Worm (Caenorhabditis elegans) whole organism, young adult: Measurements from ENCODE around the gene F21A3.11.

Source experiments
- B0019.2 ChIP-seq: fragments of 200-800 bp; sonication (Bioruptor generic); conservative IDR thresholded peaks from 2 replicates; pipeline ENCODE4 v1.3.6; 2022; ENCODE audit warnings: missing genetic modification reagents, missing genetic modification characterization, missing compliant biosample characterization
- B0035.1 ChIP-seq: sonication (generic microtip); optimal IDR thresholded peaks from 2 replicates; lab custom pipeline; 2016; ENCODE audit warnings: missing genetic modification characterization, mild to moderate bottlenecking, missing compliant biosample characterization, missing genotype, missing genetic modification reagents
- B0261.1 ChIP-seq: sonication (generic microtip); optimal IDR thresholded peaks from 2 replicates; lab custom pipeline; 2016; ENCODE audit warnings: mild to moderate bottlenecking, missing genetic modification characterization, moderate library complexity, missing compliant biosample characterization
- C06A6.2 ChIP-seq: fragments of 200-800 bp; sonication (Bioruptor generic); conservative IDR thresholded peaks from 2 replicates; pipeline ENCODE4 v1.3.6; 2022; ENCODE audit warnings: missing genetic modification characterization, missing compliant biosample characterization
- C17E4.6 ChIP-seq: fragments of 200-800 bp; sonication (Bioruptor generic); IDR thresholded peaks from 2 replicates; pipeline ENCODE4 v1.3.6; 2022; ENCODE audit warnings: missing genetic modification reagents, missing genetic modification characterization, missing compliant biosample characterization
- F10E7.11 ChIP-seq: sonication (generic microtip); optimal IDR thresholded peaks from 2 replicates; lab custom pipeline; 2017; ENCODE audit warnings: mild to moderate bottlenecking, missing genetic modification characterization, moderate library complexity, missing compliant biosample characterization
- F49E8.2 ChIP-seq: sonication (generic microtip); optimal IDR thresholded peaks from 3 replicates; lab custom pipeline; 2017; ENCODE audit warnings: missing genetic modification characterization, mild to moderate bottlenecking, missing compliant biosample characterization, antibody characterized with exemption, moderate library complexity; ENCODE audit not compliant: insufficient read depth
- F52B5.7 ChIP-seq: sonication (generic microtip); optimal IDR thresholded peaks from 2 replicates; lab custom pipeline; 2016; ENCODE audit warnings: mild to moderate bottlenecking, missing genetic modification characterization, missing compliant biosample characterization
- F57C9.4 ChIP-seq: sonication (generic microtip); optimal IDR thresholded peaks from 2 replicates; lab custom pipeline; 2017; ENCODE audit warnings: mild to moderate bottlenecking, missing genetic modification characterization, missing compliant biosample characterization
- Y67H2A.10 ChIP-seq: fragments of 200-800 bp; sonication (Bioruptor generic); conservative IDR thresholded peaks from 2 replicates; pipeline ENCODE4 v1.3.6; 2022; ENCODE audit warnings: missing genetic modification reagents, missing genetic modification characterization, missing compliant biosample characterization
- ZK185.1 ChIP-seq: sonication (generic microtip); optimal IDR thresholded peaks from 2 replicates; lab custom pipeline; 2016; ENCODE audit warnings: mild to moderate bottlenecking, missing genetic modification characterization, missing compliant biosample characterization; ENCODE audit not compliant: poor library complexity, severe bottlenecking
- akir-1 ChIP-seq: fragments of 200-800 bp; sonication (Bioruptor generic); optimal IDR thresholded peaks from 2 replicates; lab custom pipeline; 2018; ENCODE audit warnings: mild to moderate bottlenecking, missing genetic modification characterization, moderate library complexity, missing compliant biosample characterization
- cebp-1 ChIP-seq, 2 experiments: fragments of 200-800 bp in 1 of 2; sonication (Bioruptor generic) in 1 of 2; sonication (generic microtip) in 1 of 2; IDR thresholded peaks in 1 of 2; optimal IDR thresholded peaks in 1 of 2; 2 replicates each; pipeline versions ENCODE4 v1.3.6 to Lab custom; 2017 to 2022; ENCODE audit warnings: missing compliant biosample characterization in 2 of 2, missing genetic modification characterization in 2 of 2, mild to moderate bottlenecking in 1 of 2, missing genetic modification reagents in 1 of 2, moderate library complexity in 1 of 2
- ceh-40 ChIP-seq: fragments of 200-800 bp; sonication (Bioruptor generic); IDR thresholded peaks from 2 replicates; pipeline ENCODE4 v1.3.6; 2022; ENCODE audit warnings: missing genetic modification characterization, missing compliant biosample characterization
- ceh-79 ChIP-seq: sonication (generic microtip); optimal IDR thresholded peaks from 2 replicates; lab custom pipeline; 2017; ENCODE audit warnings: mild to moderate bottlenecking, missing genetic modification characterization, missing compliant biosample characterization
- ceh-91 ChIP-seq: fragments of 200-800 bp; sonication (Bioruptor generic); IDR thresholded peaks from 2 replicates; pipeline ENCODE4 v1.3.6; 2022; ENCODE audit warnings: missing genetic modification reagents, missing genetic modification characterization, missing compliant biosample characterization
- efl-1 ChIP-seq: fragments of 150-350 bp; optimal IDR thresholded peaks from 2 replicates; lab custom pipeline; 2014; ENCODE audit warnings: missing biosample characterization, missing genetic modification reagents, missing genetic modification characterization
- egl-18 ChIP-seq: fragments of 200-800 bp; sonication (Bioruptor generic); IDR thresholded peaks from 2 replicates; pipeline ENCODE4 v1.3.6; 2022; ENCODE audit warnings: missing genetic modification reagents, missing genetic modification characterization, missing compliant biosample characterization
- egrh-3 ChIP-seq: fragments of 200-800 bp; sonication (Bioruptor generic); IDR thresholded peaks from 2 replicates; pipeline ENCODE4 v1.3.6; 2022; ENCODE audit warnings: missing genetic modification reagents, missing genetic modification characterization, missing compliant biosample characterization
- ekl-4 ChIP-seq: fragments of 200-800 bp; sonication (Bioruptor generic); IDR thresholded peaks from 2 replicates; pipeline ENCODE4 v1.3.6; 2022; ENCODE audit warnings: missing genetic modification reagents, missing genetic modification characterization, missing compliant biosample characterization
- ets-4 ChIP-seq: fragments of 200-800 bp; sonication (Bioruptor generic); optimal IDR thresholded peaks from 2 replicates; lab custom pipeline; 2018; ENCODE audit warnings: mild to moderate bottlenecking, missing genetic modification characterization, missing compliant biosample characterization
- him-1 ChIP-seq: sonication (generic microtip); optimal IDR thresholded peaks from 2 replicates; lab custom pipeline; 2016; ENCODE audit warnings: missing genotype, missing genetic modification reagents, missing genetic modification characterization, missing compliant biosample characterization
- hlh-26 ChIP-seq: fragments of 200-800 bp; sonication (Bioruptor generic); conservative IDR thresholded peaks from 2 replicates; pipeline ENCODE4 v1.3.6; 2022; ENCODE audit warnings: missing genetic modification reagents, missing genetic modification characterization, missing compliant biosample characterization
- hrde-1 ChIP-seq: sonication (generic microtip); optimal IDR thresholded peaks from 2 replicates; lab custom pipeline; 2016; ENCODE audit warnings: missing genetic modification characterization, mild to moderate bottlenecking, missing compliant biosample characterization, moderate library complexity, missing genotype, missing genetic modification reagents, borderline replicate concordance
- hsf-1 ChIP-seq: fragments of 200-800 bp; sonication (Bioruptor generic); IDR thresholded peaks from 2 replicates; pipeline ENCODE4 v1.3.6; 2022; ENCODE audit warnings: missing genetic modification reagents, missing genetic modification characterization, missing compliant biosample characterization
- let-607 ChIP-seq, 2 experiments: fragments of 200-800 bp in 1 of 2; sonication (Bioruptor generic) in 1 of 2; sonication (generic microtip) in 1 of 2; optimal IDR thresholded peaks; 2 replicates each; lab custom pipeline; 2016 to 2018; ENCODE audit warnings: mild to moderate bottlenecking in 2 of 2, missing compliant biosample characterization in 2 of 2, missing genetic modification characterization in 2 of 2, moderate library complexity in 2 of 2, missing genotype in 1 of 2
- lin-54 ChIP-seq: fragments of 200-800 bp; sonication (Bioruptor generic); optimal IDR thresholded peaks from 2 replicates; lab custom pipeline; 2018; ENCODE audit warnings: mild to moderate bottlenecking, missing genetic modification characterization, missing compliant biosample characterization
- lsl-1 ChIP-seq: fragments of 200-800 bp; sonication (Bioruptor generic); optimal IDR thresholded peaks from 2 replicates; lab custom pipeline; 2018; ENCODE audit warnings: mild to moderate bottlenecking, missing genetic modification characterization, moderate library complexity, missing compliant biosample characterization
- lsy-27 ChIP-seq: sonication (generic microtip); optimal IDR thresholded peaks from 2 replicates; lab custom pipeline; 2017; ENCODE audit warnings: missing genetic modification characterization, mild to moderate bottlenecking, missing compliant biosample characterization, antibody characterized with exemption, missing genotype, borderline replicate concordance; ENCODE audit not compliant: insufficient read depth
- madf-10 ChIP-seq: sonication (generic microtip); optimal IDR thresholded peaks from 2 replicates; lab custom pipeline; 2016; ENCODE audit warnings: mild to moderate bottlenecking, missing genetic modification characterization, missing compliant biosample characterization
- mel-28 ChIP-seq: sonication (generic microtip); optimal IDR thresholded peaks from 2 replicates; lab custom pipeline; 2016; ENCODE audit warnings: borderline replicate concordance, mild to moderate bottlenecking, missing genetic modification characterization, missing compliant biosample characterization
- nfyb-1 ChIP-seq: fragments of 200-800 bp; sonication (Bioruptor generic); IDR thresholded peaks from 2 replicates; pipeline ENCODE4 v1.3.6; 2022; ENCODE audit warnings: missing genetic modification reagents, missing genetic modification characterization, missing compliant biosample characterization
- nhr-120 ChIP-seq: fragments of 200-800 bp; sonication (Bioruptor generic); IDR thresholded peaks from 2 replicates; pipeline ENCODE4 v1.3.6; 2022; ENCODE audit warnings: missing genetic modification characterization, missing compliant biosample characterization
- nhr-27 ChIP-seq: fragments of 200-800 bp; sonication (Bioruptor generic); optimal IDR thresholded peaks from 2 replicates; lab custom pipeline; 2018; ENCODE audit warnings: mild to moderate bottlenecking, missing genetic modification characterization, moderate library complexity, missing compliant biosample characterization
- pbrm-1 ChIP-seq: fragments of 200-800 bp; sonication (Bioruptor generic); IDR thresholded peaks from 2 replicates; pipeline ENCODE4 v1.3.6; 2022; ENCODE audit warnings: missing genetic modification reagents, missing genetic modification characterization, missing compliant biosample characterization
- rcor-1 ChIP-seq: fragments of 200-800 bp; sonication (Bioruptor generic); IDR thresholded peaks from 2 replicates; pipeline ENCODE4 v1.3.6; 2022; ENCODE audit warnings: missing genetic modification reagents, missing genetic modification characterization, missing compliant biosample characterization
- repo-1 ChIP-seq: sonication (generic microtip); optimal IDR thresholded peaks from 2 replicates; lab custom pipeline; 2017; ENCODE audit warnings: mild to moderate bottlenecking, missing genetic modification characterization, missing compliant biosample characterization
- somi-1 ChIP-seq: fragments of 200-800 bp; sonication (Bioruptor generic); optimal IDR thresholded peaks from 2 replicates; lab custom pipeline; 2018; ENCODE audit warnings: mild to moderate bottlenecking, missing genetic modification characterization, missing compliant biosample characterization
- tbp1 ChIP-seq: fragments of 200-800 bp; sonication (Bioruptor generic); optimal IDR thresholded peaks from 2 replicates; lab custom pipeline; 2018; ENCODE audit warnings: mild to moderate bottlenecking, missing genetic modification characterization, missing compliant biosample characterization
- tbx-9 ChIP-seq: sonication (generic microtip); optimal IDR thresholded peaks from 2 replicates; lab custom pipeline; 2016; ENCODE audit warnings: borderline replicate concordance, missing genetic modification characterization, inconsistent platforms, missing compliant biosample characterization
- tlf-1 ChIP-seq: fragments of 200-800 bp; sonication (Bioruptor generic); optimal IDR thresholded peaks from 2 replicates; lab custom pipeline; 2018; ENCODE audit warnings: mild to moderate bottlenecking, missing genetic modification characterization, missing compliant biosample characterization
- ztf-26 ChIP-seq: sonication (generic microtip); optimal IDR thresholded peaks from 2 replicates; lab custom pipeline; 2017; ENCODE audit warnings: missing genetic modification characterization, missing compliant biosample characterization

The F21A3.11 gene

ce11 chrV:15512856-15513756 is 19.9 kb downstream of the F21A3.11 start (continued):
- TF ChIP-seq ZK185.1 (tag; lab: Kevin White, UChicago), result no peak
- peak; percentile 8 for TF ChIP-seq F10E7.11 (tag; lab: Kevin White, UChicago)
- TF ChIP-seq ceh-40 (GFP tag; lab: Robert Waterston, UW), result 0 out of 2 replicates have a peak, but pooled peaks have one; percentile 1
- peak; percentile 44 for TF ChIP-seq repo-1 (tag; lab: Kevin White, UChicago)
- no peak for TF ChIP-seq F52B5.7
- no peak for TF ChIP-seq B0019.2 (GFP tag; lab: Robert Waterston, UW)

DNA sequence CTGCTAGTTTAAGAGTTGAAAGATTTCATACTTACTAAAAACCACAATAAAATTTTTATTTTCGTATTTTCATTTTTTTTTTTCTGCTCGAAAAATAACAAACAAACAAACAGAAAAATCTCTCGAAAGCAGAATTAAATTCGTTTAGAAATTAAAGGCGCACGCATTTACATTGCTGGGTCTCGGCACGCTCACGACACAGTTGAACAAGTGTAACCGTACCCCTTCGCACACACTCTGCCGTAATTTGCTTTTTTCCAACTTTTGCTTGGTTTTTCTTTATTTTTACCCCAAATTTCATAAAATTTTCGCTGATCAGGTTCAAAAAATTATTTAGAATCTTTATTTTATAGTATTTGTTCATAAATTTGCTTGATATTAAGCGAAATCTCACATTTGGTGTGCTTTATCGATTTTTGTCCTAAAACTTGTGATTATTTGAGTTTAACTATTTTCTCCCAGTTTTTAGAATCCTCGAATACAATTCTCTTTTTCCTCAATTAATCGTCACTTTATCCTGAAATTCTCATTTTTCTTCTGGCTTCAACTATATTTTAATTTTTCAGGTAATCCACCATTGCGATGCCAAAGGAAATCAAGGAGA is 21.3 kb downstream of the F21A3.11 start, which contains the start of gene rpl-38:
TSS of gene rpl-38 (plus strand) at position 554 of the 604 bp plus-strand sequence.
- no peak for TF ChIP-seq C06A6.2 (GFP tag; lab: Robert Waterston, UW)
- no peak for TF ChIP-seq nhr-120 (GFP tag; lab: Robert Waterston, UW)
- peak; percentile 97 for TF ChIP-seq lsl-1 (GFP tag; lab: Kevin White, UChicago)
- TF ChIP-seq ztf-26, result no peak
- peak; percentile 46 for TF ChIP-seq B0261.1 (tag; lab: Kevin White, UChicago)
- peak; percentile 76 for TF ChIP-seq him-1
- TF ChIP-seq hlh-26, result no peak
- peak; percentile 50 for TF ChIP-seq ZK185.1 (tag; lab: Kevin White, UChicago)
- peak; percentile 34 for TF ChIP-seq lsy-27 (tag; lab: Kevin White, UChicago)
- no peak for TF ChIP-seq F57C9.4
- TF ChIP-seq mel-28 (tag; lab: Kevin White, UChicago), result peak; percentile 2
- no peak for TF ChIP-seq akir-1 (GFP tag; lab: Kevin White, UChicago)
- TF ChIP-seq ets-4 (GFP tag; lab: Kevin White, UChicago), result no peak
- peak; percentile 52 for TF ChIP-seq ekl-4 (GFP tag; lab: Robert Waterston, UW)
- no peak for TF ChIP-seq egl-18 (GFP tag; lab: Robert Waterston, UW)
- TF ChIP-seq nfyb-1 (GFP tag; lab: Robert Waterston, UW), result peak; percentile 85
- peak; percentile 66 for TF ChIP-seq ceh-91
- TF ChIP-seq lin-54, result peak; percentile 76
- TF ChIP-seq B0035.1, result no peak
- peak; percentile 75 for TF ChIP-seq rcor-1 (GFP tag; lab: Robert Waterston, UW)
- TF ChIP-seq C17E4.6 (GFP tag; lab: Robert Waterston, UW), result 0 out of 2 replicates have a peak, but pooled peaks have one; percentile 45
- peak; percentile 90 for TF ChIP-seq pbrm-1 (GFP tag; lab: Robert Waterston, UW)
- TF ChIP-seq Y67H2A.10, result no peak
- peak; percentile 60; the same call in 1 of the 2 replicates for TF ChIP-seq hsf-1 (GFP tag; lab: Robert Waterston, UW)
- TF ChIP-seq nhr-27, result no peak
- TF ChIP-seq let-607 (tag; optimal IDR thresholded peaks at IDR 0.05; lab: Kevin White, UChicago), result no peak
- no peak for TF ChIP-seq F10E7.11 (tag; lab: Kevin White, UChicago)
- TF ChIP-seq madf-10 (tag; lab: Kevin White, UChicago), result no peak
- peak; percentile 75 for TF ChIP-seq F49E8.2
- TF ChIP-seq cebp-1 (GFP tag; IDR thresholded peaks at IDR 0.05; lab: Robert Waterston, UW), result no peak
- TF ChIP-seq cebp-1 (tag; optimal IDR thresholded peaks at IDR 0.05; lab: Kevin White, UChicago), result peak; percentile 64
- TF ChIP-seq efl-1, result peak; percentile 58
- no peak for TF ChIP-seq egrh-3 (GFP tag; lab: Robert Waterston, UW)
- TF ChIP-seq tbx-9, result no peak
- TF ChIP-seq tlf-1, result peak; percentile 63
- no peak for TF ChIP-seq hrde-1 (tag; lab: Kevin White, UChicago)
- TF ChIP-seq ceh-79 (tag; lab: Kevin White, UChicago), result no peak
- TF ChIP-seq tbp1 (GFP tag; lab: Kevin White, UChicago), result peak; percentile 70
- no peak for TF ChIP-seq somi-1
